Worm (Caenorhabditis elegans) whole organism, L3 larva: Measurements from ENCODE around the gene R13A5.7.

Experiments used
- ZK546.5 ChIP-seq: sonication (generic microtip); optimal IDR thresholded peaks from 2 replicates; lab custom pipeline; 2017; ENCODE audit warnings: missing biosample characterization, missing genetic modification characterization
- aly-2 ChIP-seq: fragments of 150-350 bp; optimal IDR thresholded peaks from 2 replicates; lab custom pipeline; 2014; ENCODE audit warnings: missing biosample characterization, missing genetic modification characterization
- ceh-28 ChIP-seq: fragments of 150-350 bp; optimal IDR thresholded peaks from 2 replicates; lab custom pipeline; 2014; ENCODE audit warnings: missing biosample characterization, missing genetic modification reagents, missing genetic modification characterization
- ceh-82 ChIP-seq: fragments of 150-350 bp; optimal IDR thresholded peaks from 2 replicates; lab custom pipeline; 2014; ENCODE audit warnings: missing biosample characterization, missing genetic modification characterization
- ceh-9 ChIP-seq: sonication (generic microtip); optimal IDR thresholded peaks from 2 replicates; lab custom pipeline; 2018; ENCODE audit warnings: missing biosample characterization, missing genetic modification characterization
- egl-5 ChIP-seq: fragments of 150-350 bp; optimal IDR thresholded peaks from 2 replicates; lab custom pipeline; 2017; ENCODE audit warnings: missing biosample characterization, missing genetic modification reagents, missing genetic modification characterization, inconsistent platforms
- elt-2 ChIP-seq: sonication (generic microtip); optimal IDR thresholded peaks from 2 replicates; lab custom pipeline; 2016; ENCODE audit warnings: missing genetic modification reagents, mild to moderate bottlenecking, missing genetic modification characterization, missing compliant biosample characterization
- fkh-10 ChIP-seq: sonication (generic microtip); optimal IDR thresholded peaks from 2 replicates; lab custom pipeline; 2017; ENCODE audit warnings: missing biosample characterization, missing genetic modification reagents, missing genetic modification characterization
- fos-1 ChIP-seq: fragments of 150-350 bp; optimal IDR thresholded peaks from 2 replicates; lab custom pipeline; 2014; ENCODE audit warnings: missing biosample characterization, missing genetic modification characterization
- jun-1 ChIP-seq: fragments of 150-350 bp; optimal IDR thresholded peaks from 2 replicates; lab custom pipeline; 2014; ENCODE audit warnings: missing biosample characterization, missing genetic modification reagents, missing genetic modification characterization
- lin-39 ChIP-seq: fragments of 150-350 bp; optimal IDR thresholded peaks from 2 replicates; lab custom pipeline; 2018; ENCODE audit warnings: missing biosample characterization, missing genetic modification reagents, missing genetic modification characterization
- mml-1 ChIP-seq: fragments of 150-350 bp; sonication (generic microtip); optimal IDR thresholded peaks from 3 replicates; lab custom pipeline; 2014; ENCODE audit warnings: missing biosample characterization, missing genetic modification characterization
- nfya-1 ChIP-seq: sonication (generic microtip); optimal IDR thresholded peaks from 2 replicates; lab custom pipeline; 2017; ENCODE audit warnings: missing genetic modification characterization, mild to moderate bottlenecking, missing compliant biosample characterization, antibody characterized with exemption, moderate library complexity; ENCODE audit not compliant: insufficient read depth
- nhr-11 ChIP-seq: fragments of 150-350 bp; optimal IDR thresholded peaks from 2 replicates; lab custom pipeline; 2014; ENCODE audit warnings: missing biosample characterization, missing genetic modification characterization
- nhr-12 ChIP-seq: fragments of 150-350 bp; optimal IDR thresholded peaks from 2 replicates; lab custom pipeline; 2014; ENCODE audit warnings: missing biosample characterization, missing genetic modification characterization
- nhr-23 ChIP-seq: fragments of 150-350 bp; optimal IDR thresholded peaks from 2 replicates; lab custom pipeline; 2014; ENCODE audit warnings: missing biosample characterization, missing genetic modification reagents, missing genetic modification characterization
- nhr-237 ChIP-seq: fragments of 150-350 bp; optimal IDR thresholded peaks from 2 replicates; lab custom pipeline; 2014; ENCODE audit warnings: missing biosample characterization, missing genetic modification characterization
- nhr-25 ChIP-seq: sonication (generic microtip); optimal IDR thresholded peaks from 2 replicates; lab custom pipeline; 2017; ENCODE audit warnings: missing biosample characterization, missing genetic modification characterization
- nhr-43 ChIP-seq: sonication (generic microtip); optimal IDR thresholded peaks from 2 replicates; lab custom pipeline; 2016; ENCODE audit warnings: mild to moderate bottlenecking, missing genetic modification characterization, missing compliant biosample characterization; ENCODE audit not compliant: poor library complexity, severe bottlenecking
- nhr-67 ChIP-seq: fragments of 150-350 bp; optimal IDR thresholded peaks from 2 replicates; lab custom pipeline; 2014; ENCODE audit warnings: missing biosample characterization, missing genetic modification characterization
- nhr-77 ChIP-seq: fragments of 150-350 bp; optimal IDR thresholded peaks from 2 replicates; lab custom pipeline; 2014; ENCODE audit warnings: missing biosample characterization, missing genetic modification characterization
- pha-4 ChIP-seq: fragments of 150-350 bp; optimal IDR thresholded peaks from 2 replicates; lab custom pipeline; 2014; ENCODE audit warnings: missing biosample characterization, missing genetic modification reagents, missing genetic modification characterization
- pqm-1 ChIP-seq: fragments of 150-350 bp; optimal IDR thresholded peaks from 2 replicates; lab custom pipeline; 2017; ENCODE audit warnings: missing biosample characterization, missing genetic modification characterization, inconsistent platforms
- skn-1 ChIP-seq: fragments of 150-350 bp; optimal IDR thresholded peaks from 2 replicates; lab custom pipeline; 2014; ENCODE audit warnings: missing biosample characterization, missing genetic modification characterization
- tbx-2 ChIP-seq: sonication (generic microtip); optimal IDR thresholded peaks from 2 replicates; lab custom pipeline; 2016; ENCODE audit warnings: mild to moderate bottlenecking, missing genetic modification characterization, missing compliant biosample characterization
- unc-39 ChIP-seq: sonication (generic microtip); optimal IDR thresholded peaks from 4 replicates; lab custom pipeline; 2017; ENCODE audit warnings: missing biosample characterization, missing genetic modification characterization
- zag-1 ChIP-seq: fragments of 150-350 bp; optimal IDR thresholded peaks from 2 replicates; lab custom pipeline; 2014; ENCODE audit warnings: missing biosample characterization, missing genetic modification characterization
- ztf-11 ChIP-seq: fragments of 150-350 bp; optimal IDR thresholded peaks from 2 replicates; lab custom pipeline; 2014; ENCODE audit warnings: missing biosample characterization, missing genetic modification characterization
- ztf-4 ChIP-seq: fragments of 150-350 bp; optimal IDR thresholded peaks from 2 replicates; lab custom pipeline; 2014; ENCODE audit warnings: missing biosample characterization, missing genetic modification characterization

The R13A5.7 gene

DNA sequence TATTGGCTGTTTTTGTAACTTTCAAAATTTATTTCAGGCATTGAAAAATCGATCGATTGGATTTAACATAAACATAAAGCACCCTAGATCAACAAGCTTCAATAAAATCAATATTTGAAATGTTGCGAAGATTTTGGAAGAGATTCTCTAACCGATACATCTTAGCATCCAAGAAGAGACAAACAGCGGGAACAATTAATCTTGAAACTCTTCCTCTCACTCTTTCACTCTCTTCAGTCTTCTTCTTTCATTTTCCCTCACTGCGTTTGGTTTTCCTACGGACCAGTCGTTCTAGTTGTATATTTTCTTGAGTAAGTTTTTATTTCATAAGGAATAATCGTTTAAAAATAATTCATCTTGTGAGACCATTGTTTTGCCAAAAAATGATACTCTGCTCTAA is 36.9 kb downstream of the R13A5.7 start:
- no peak for TF ChIP-seq nhr-67
- TF ChIP-seq ceh-9 (tag; lab: Kevin White, UChicago) = no peak
- TF ChIP-seq fos-1 (tag; lab: Kevin White, UChicago) = no peak
- no peak for TF ChIP-seq zag-1 (tag; lab: Kevin White, UChicago)
- peak; percentile 17 for TF ChIP-seq ceh-28 (tag; lab: Kevin White, UChicago)

DNA sequence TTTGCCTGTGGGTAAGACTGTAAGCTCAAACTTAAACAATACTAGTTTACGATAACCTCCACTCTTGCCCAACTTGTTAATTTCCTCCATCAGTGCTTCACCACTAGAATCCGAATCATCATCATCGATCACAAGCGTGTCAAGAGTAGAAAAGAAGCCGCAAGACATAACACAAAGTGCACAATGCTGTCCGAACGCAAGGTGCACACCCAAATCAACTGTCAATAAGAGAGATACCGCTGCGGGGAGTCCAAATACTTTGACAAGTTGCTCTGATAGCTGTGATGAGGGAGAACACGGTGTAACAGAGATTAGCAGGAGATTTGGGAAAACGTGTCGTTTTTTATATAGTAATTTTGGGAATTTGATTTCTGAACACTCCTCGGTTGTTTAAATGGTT is 38.5 kb downstream of the R13A5.7 start:
- TF ChIP-seq nhr-23 (tag; lab: Kevin White, UChicago) (no peak), nhr-12 (tag; lab: Kevin White, UChicago) (no peak), mml-1 (tag; lab: Kevin White, UChicago) (no peak), jun-1 (tag; lab: Kevin White, UChicago) (no peak), ztf-11 (tag; lab: Kevin White, UChicago) (no peak), elt-2 (no peak), fos-1 (tag; lab: Kevin White, UChicago) (no peak)
- TF ChIP-seq, all 47 proteins: peak for 0

DNA sequence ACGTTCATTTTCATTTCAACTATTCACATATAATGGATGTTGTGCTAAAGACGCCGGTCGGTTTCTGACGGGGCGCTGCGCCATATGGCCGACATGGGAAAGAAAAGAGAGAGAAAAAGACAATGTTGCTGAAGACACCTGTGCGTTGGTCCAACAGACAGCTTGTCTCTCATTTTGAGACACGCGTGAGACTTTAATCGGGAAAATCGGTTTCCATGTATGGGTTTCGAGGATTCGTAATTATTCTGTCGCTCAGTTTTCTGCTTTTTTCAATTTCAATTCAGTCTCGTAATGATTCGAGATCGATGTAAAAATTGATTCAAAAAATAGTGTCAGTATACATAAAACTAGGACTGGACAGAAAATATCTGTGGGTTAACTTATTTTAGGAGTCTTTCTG is 39.1 kb downstream of the R13A5.7 start:
- no peak for TF ChIP-seq nhr-77
- TF ChIP-seq fkh-10 (GFP tag; lab: Kevin White, UChicago) = no peak
- TF ChIP-seq unc-39 (tag; lab: Kevin White, UChicago) = no peak
- TF ChIP-seq ztf-11 (tag; lab: Kevin White, UChicago) = no peak
- TF ChIP-seq pha-4 (tag; lab: Kevin White, UChicago) = no peak
- TF ChIP-seq tbx-2 = no peak
- TF ChIP-seq egl-5 (tag; lab: Kevin White, UChicago) = no peak
- no peak for TF ChIP-seq mml-1 (tag; lab: Kevin White, UChicago)

DNA sequence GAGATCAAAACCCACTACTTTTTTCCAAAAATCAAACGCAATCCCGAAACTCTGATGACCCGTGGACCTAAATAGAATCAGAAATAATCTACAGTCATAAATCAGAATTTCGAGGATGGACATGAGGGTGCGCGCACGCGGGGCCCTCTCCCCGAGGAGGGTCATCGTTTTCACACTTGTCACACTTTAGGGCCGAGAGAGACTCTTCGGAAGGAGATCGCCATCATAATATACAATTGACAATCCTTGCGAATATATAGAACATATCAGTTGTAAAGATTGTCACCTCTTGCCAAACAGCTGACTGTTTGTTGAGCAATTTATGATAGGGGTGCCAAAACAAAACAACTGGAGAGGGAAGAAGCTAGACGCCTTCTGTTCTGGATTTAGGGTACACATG is 39.8 kb downstream of the R13A5.7 start:
- TF ChIP-seq nhr-43 (tag; lab: Kevin White, UChicago) = no peak
- TF ChIP-seq lin-39 (tag; lab: Kevin White, UChicago) = no peak

DNA sequence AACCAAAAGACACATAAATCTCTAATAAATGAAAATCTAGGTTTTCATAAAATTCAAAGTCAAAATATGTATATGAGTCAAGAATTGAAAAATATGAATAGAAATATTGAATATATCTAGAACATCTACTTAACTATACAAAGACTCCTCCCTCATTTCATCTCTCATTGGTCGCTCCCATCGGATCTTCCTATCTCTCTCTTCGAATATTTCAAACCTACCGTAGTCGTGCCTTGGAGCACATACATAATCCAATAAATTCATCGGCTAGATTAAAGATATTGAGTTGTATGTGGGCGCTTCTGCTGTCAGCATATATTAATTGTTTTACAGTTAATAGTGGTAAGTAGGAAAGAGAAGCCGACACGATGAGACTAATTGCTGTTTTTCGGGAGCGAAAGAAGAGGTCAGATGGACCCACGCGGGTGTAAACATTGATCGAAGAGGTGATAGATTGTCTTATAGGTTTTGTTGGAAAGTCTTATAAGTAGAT is 42.9 kb downstream of the R13A5.7 start:
- TF ChIP-seq nfya-1 (tag; lab: Kevin White, UChicago) = peak; percentile 76
- no peak for TF ChIP-seq skn-1 (tag; lab: Kevin White, UChicago)

DNA sequence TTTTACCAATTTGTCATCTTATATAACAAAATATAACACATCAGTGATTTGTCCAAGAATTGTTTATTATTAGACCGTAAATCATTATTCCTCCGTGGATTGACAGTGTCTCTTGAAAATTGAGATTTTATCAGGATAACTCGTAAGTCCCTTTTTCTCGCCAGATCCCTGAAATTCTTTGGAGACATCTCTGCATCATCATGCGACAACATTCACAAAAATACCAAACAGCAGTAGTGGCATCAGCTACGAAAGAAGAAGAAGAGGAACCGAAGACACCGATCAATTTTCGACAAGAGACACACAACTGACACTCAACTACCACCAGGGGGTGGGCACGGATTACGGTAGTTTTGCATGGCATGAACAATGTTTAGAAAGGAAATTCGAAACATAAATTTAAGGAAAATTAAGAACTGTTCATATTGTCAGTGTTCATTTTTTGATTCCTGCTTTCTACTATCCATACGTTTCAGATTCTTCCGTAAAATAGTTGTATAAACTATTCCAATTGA is 45.0 kb downstream of the R13A5.7 start:
- TF ChIP-seq nfya-1 (tag; lab: Kevin White, UChicago) = peak; percentile 72
- no peak for TF ChIP-seq nhr-237 (tag; lab: Kevin White, UChicago)
- no peak for TF ChIP-seq tbx-2
- TF ChIP-seq nhr-67 = no peak
- TF ChIP-seq pha-4 (tag; lab: Kevin White, UChicago) = no peak
- TF ChIP-seq, all 47 proteins: peak for 1

DNA sequence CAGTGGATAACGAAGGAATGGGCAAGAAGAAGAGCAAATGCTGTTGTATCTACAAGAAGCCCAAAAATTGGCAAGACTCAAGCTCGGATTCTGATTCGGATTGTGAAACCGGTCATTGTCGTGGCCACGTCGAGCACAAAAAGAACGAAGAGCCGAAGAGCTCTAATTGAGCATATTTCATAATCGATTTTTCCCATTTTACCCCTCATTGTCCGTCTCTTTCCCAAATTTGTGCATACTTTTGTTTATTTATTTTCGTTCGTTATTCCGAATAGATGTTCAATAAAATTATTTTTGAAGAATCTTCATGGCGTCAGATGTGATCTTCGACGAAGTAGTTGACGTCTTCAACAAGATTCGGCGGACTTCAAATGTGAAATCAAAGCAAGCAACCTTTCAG is 48.8 kb downstream of the R13A5.7 start, which contains the start of gene lig-4:
lig-4 (plus strand) TSS at position 301 of the 400 bp plus-strand sequence.
- no peak for TF ChIP-seq ceh-28 (tag; lab: Kevin White, UChicago)
- no peak for TF ChIP-seq nhr-11 (tag; lab: Kevin White, UChicago)
- no peak for TF ChIP-seq nhr-25 (tag; lab: Kevin White, UChicago)
- no peak for TF ChIP-seq ZK546.5 (tag; lab: Kevin White, UChicago)
- no peak for TF ChIP-seq ztf-4 (tag; lab: Kevin White, UChicago)
- no peak for TF ChIP-seq pqm-1
- TF ChIP-seq nfya-1 (tag; lab: Kevin White, UChicago) = no peak
- no peak for TF ChIP-seq nhr-67
- TF ChIP-seq elt-2 = no peak
- TF ChIP-seq aly-2 (tag; lab: Kevin White, UChicago) = no peak
- TF ChIP-seq ceh-82 (tag; lab: Kevin White, UChicago) = no peak
- TF ChIP-seq skn-1 (tag; lab: Kevin White, UChicago) = no peak
